Fruit fly (Drosophila melanogaster) ovary, adult (tissue): ENCODE results near the gene Traf6.
A peak's percentile ranks its signal among the peaks of the same experiment; 100 is the strongest.

ENCODE experiments used
- CG17801 ChIP-seq: fragments of 200-800 bp; optimal IDR thresholded peaks from 2 replicates; lab custom pipeline; 2019; ENCODE audit warnings: missing biosample characterization, mild to moderate bottlenecking, missing genetic modification characterization, moderate library complexity; ENCODE audit not compliant: partially characterized antibody

Gene Traf6

DNA sequence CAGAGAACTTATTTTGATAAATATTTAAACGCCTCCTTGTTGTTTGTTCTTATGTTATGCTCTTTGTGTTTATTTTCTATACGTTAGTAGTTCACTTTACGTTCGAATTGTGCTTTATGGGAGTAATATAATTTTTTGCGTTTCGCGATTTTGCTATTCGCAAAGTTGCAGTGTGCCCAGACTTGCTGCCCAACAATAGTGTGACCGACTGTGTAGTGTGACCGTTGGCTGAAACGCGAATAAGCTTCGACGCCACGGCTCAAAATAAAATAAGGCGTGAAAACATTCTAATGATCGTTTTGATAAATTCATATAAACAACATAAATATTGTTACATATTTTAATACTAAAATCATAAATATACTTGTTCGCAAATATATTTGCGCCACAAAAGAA lies 15.1 kb downstream of the Traf6 start, which contains the start of gene Smox:
Smox (minus strand) TSS at position 213 of the 396 bp plus-strand sequence.
- no peak for TF ChIP-seq CG17801 (GFP tag; lab: Kevin White, UChicago)

DNA sequence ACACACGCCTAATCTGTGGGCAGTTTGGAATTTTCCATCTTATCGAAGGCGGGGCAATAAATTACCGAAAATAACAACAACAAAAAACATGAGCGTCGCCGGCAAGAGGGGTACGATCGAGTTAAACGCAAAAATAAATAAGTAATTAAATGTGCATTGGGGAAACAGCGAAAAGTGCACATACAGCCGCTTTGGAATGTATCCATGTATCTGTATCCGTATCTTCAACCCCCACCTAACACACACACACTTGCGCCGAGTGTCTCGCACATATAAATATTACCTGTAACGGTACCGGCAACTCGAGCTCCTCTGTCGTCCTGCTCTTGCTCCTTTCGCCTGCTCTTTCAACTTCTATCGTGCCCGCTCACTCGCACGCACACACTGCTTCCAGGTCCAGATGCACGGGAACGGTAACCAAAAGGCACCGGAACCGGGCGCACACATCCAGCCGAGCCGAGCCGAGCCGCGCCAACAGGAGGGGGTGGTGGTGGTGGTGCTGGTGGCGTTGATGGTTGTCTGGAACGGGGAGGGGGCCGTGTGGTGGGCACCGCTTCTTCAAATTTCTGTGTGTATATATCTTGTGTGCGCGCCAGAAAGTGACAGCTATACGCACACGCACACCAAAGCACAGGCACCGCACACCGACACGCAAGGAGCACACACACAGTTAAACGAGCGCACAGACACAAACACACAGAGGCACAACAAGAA lies 15.7 kb downstream of the Traf6 start:
- TF ChIP-seq CG17801 (GFP tag; lab: Kevin White, UChicago): no peak

DNA sequence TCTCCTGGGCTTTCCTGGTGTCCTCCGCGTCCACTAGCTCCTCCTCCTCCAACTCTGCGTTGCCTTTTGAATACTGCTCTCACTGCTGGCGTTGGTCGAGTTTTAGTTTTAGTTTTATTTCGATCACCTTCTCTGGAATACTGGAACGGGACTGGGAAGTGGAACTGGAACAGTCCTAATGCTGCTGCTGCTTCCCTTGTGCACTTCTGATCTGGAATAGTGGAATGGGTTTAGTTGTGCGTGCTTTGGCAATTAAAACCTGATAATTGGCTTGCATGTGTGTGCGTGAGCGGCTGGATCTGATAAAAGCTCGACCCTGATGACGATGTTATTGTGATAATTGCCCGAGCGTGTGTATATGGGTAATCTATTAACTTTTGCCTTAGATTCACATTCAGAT lies 16.5 kb downstream of the Traf6 start:
- TF ChIP-seq CG17801 (GFP tag; lab: Kevin White, UChicago): no peak

DNA sequence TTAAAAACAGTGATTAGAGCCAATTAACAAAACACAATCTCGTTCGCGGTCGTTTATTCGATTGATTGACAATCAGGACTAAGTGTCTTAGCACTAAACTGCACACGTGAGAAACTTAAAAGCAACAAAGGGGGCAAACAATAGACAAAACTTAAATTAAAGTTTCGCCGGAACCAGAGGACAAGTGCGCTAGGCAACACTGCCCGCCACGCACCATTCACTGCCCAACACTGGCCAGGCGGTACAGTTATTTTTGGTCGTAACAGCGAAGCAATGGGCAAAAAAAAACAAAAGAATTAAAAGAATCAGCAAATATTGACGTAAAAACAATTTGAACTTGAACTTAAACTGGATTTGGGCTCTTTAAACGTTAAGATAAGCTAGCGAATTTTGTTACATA lies 19.9 kb downstream of the Traf6 start:
- TF ChIP-seq CG17801 (GFP tag; lab: Kevin White, UChicago): no peak

DNA sequence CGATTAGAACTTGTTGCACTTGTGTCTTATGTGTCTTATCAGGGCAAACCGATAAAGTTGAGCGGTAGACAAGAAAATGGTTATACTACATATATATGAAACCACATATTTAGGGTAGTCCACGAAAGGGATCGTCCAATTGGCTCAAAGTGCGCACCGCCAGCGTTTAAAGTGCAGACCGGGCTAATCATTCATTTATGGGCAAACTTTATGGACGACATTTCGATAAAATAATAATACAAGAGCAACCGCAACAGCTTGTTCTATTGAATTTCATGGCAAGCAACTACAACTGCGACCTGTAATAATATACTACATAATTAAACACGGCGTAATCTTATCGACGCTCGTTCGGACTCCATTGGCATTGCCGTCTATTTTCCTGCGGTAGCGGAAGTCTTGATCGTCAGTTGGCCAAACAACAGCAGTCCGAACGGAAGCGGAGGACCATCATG lies 21.7 kb downstream of the Traf6 start, which contains the start of the genes cyr and CG2120:
cyr (minus strand) TSS at position 294 of the 455 bp plus-strand sequence.
CG2120 (plus strand) TSS at position 405 of the 455 bp plus-strand sequence.
- TF ChIP-seq CG17801 (GFP tag; lab: Kevin White, UChicago): no peak

DNA sequence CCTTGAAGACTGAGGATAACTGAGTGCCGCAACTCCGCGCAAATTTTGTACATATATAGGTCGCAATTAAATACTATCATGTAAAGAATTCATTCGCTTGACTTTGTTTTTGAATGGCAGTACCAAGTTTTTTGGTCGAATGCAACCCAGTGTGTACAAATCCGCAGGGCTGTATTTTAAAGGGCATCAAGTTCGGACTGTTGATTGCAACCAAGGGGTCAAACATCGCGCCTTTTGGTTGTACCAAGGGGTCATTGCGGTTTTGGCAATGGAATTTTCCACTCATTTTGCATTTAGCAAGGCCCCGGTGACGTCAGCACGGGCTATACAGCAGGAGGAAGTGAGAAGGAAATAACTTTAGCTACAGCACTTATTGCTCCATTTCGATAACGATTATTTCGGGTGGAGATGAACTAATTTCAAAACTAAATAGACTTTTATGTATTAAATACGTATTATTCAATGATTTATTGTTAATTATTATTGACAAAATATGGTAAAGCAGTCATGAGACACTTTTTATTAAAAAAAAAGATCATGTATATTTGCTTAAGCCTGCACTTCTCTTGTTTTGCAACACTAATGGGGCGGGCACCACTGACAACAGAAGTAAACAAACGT lies 25.4 kb downstream of the Traf6 start, which contains the start of gene CG10958:
CG10958 (plus strand) TSS at position 593 of the 621 bp plus-strand sequence.
- TF ChIP-seq CG17801 (GFP tag; lab: Kevin White, UChicago): peak; percentile 69

DNA sequence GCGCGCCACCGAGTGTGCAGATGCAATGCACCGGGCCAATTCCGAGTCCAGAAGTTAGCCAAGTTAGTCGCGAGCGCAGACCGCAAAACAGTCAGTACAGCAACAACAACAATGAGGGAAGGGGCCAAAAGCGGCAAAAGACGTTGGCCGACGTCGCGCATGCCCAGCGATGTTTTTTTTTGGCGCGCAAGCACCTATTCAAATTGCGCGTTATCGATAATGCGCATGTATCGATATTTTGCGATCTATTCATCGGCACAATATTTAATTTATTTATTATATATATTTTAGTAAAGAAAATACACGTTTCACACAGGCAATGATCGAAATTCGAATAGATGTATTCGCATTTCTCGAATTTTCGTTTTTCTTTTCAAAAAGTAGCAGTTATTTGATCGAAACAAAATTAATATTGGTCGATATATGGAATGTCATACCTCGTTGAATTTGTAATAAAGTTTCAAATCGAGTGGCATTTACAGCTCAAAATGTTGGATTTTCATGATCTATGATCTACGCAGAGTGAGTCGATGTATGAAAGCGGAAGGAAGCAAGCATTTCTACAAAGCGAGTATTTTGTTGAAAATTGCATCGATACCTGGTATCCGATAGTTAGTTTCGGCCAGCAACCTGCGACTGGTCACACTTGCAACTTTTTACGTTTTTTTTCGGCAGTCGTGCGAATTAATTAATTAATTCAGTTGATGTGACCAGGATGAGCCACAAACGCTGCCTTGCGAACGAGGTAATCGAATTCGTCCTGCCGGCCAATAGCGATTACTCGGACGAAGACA lies 27.8 kb downstream of the Traf6 start, which contains the start of gene CG2116:
CG2116 (plus strand) TSS at position 609 of the 794 bp plus-strand sequence.
- peak; percentile 40 for TF ChIP-seq CG17801 (GFP tag; lab: Kevin White, UChicago)

DNA sequence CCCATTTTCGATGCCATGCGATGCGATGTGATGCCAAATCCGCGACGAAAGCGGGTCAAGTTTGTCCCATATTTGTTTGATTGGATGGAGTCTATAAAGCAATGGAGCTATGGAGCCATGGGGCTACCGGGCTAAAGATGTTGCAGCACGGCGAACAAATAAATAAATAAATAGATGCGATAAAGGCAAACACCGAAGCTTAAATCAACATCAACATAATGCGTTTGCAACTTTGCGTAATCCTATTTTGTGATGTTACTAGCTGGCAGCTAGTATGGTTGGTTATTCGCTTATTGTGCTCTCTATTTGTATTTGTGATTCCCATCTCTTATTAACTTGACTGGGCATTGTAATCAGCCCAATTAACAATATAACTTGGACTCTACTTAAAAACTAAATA lies 29.1 kb downstream of the Traf6 start:
- TF ChIP-seq CG17801 (GFP tag; lab: Kevin White, UChicago): no peak

DNA sequence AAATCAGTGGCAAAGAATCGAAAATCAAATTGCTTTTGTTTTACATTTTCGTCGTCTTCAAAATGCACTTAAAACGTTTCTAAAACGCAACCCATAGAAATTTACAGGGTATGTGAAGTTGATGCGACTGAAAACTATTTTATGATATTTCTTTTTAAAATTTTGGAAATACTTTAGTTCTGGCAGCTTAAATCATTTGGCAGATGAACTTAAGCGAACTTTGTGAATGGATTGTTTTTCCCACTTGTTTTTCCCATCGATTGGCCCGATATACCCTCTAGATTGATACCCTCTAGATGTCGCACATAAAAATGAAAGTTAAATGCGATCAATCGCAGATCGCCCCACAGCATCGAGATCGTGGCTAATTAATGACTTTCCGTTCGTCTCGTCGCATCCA lies 31.0 kb downstream of the Traf6 start:
- no peak for TF ChIP-seq CG17801 (GFP tag; lab: Kevin White, UChicago)

DNA sequence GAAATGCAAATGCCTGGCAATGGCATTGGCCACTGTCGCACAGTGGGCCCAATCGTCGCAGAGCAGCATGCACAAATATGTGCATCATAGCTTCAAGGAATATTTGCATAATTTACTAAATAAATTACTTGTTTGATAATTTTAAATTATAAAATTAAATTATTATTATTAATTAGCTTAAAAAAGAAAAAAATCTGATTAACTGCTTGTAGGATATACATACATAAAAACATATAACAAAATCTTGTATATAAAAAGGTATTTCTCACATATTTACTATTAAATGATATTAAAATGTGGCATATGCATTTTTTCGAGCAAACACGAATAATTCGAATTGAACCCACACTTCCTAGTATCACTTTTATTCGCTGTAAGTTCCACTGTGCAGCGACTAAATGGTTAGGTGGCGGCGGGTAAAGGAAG lies 31.9 kb downstream of the Traf6 start:
- TF ChIP-seq CG17801 (GFP tag; lab: Kevin White, UChicago): no peak

DNA sequence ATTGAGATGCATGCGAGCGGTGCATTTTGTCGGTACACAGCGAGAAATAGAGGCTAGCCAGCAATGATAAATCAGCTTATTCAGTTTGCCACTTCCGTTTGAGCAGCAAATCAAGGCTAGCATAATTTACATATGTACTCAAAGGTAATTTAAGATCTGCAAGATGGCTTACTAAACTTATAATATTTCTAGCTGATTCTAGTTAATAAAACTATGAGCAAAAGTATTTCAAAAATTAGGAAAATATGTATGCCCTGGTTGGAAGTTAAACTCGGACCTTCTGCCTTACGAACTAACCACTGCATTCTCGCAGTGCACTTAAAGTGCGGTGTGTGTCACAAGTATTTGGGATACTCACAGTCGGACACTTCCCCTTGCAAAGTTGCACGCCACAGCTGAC lies 34.4 kb downstream of the Traf6 start:
- no peak for TF ChIP-seq CG17801 (GFP tag; lab: Kevin White, UChicago)

DNA sequence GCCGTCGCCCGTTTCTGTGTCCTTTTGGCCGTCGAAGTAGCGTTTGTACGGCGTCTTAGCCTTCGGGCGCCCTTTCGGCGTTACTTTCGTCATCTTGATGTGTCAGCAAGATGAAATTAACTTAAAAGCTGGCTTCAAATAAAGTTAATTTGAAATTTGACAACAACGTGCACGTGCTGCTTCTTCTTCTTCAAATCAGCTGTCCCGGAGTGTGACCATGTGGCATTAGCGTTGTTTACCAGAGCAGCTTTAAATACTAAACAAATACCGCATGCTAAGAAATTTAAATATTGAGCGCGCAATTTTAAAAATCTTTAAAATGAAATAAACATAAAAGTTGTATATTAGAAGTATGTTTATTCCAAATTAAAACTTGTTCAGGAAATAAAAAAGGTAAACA lies 36.2 kb downstream of the Traf6 start, which contains the start of gene CG2260:
CG2260 (minus strand) TSS at position 209 of the 400 bp plus-strand sequence.
- TF ChIP-seq CG17801 (GFP tag; lab: Kevin White, UChicago): peak; percentile 19

DNA sequence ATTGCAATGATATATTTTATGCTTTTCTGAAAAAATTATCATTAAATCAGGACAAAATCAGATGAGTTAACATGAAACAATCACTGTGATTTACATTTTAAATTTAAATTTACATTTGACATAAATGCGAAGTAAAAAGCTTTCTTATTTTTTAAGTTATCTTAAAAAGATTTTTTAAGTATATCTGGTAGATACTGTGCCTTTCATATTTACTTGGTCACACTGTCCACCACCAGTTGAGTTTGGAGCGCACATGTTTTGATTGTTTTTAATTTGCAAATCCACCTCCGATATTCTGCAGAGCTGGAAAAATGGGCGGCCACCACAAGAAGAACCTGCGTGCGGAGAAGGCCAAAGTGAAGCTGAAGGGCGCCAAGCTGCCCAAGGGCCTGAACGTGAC lies 40.4 kb downstream of the Traf6 start, which contains the start of gene CG1575:
CG1575 (plus strand) TSS at position 200 of the 400 bp plus-strand sequence.
- TF ChIP-seq CG17801 (GFP tag; lab: Kevin White, UChicago): no peak

DNA sequence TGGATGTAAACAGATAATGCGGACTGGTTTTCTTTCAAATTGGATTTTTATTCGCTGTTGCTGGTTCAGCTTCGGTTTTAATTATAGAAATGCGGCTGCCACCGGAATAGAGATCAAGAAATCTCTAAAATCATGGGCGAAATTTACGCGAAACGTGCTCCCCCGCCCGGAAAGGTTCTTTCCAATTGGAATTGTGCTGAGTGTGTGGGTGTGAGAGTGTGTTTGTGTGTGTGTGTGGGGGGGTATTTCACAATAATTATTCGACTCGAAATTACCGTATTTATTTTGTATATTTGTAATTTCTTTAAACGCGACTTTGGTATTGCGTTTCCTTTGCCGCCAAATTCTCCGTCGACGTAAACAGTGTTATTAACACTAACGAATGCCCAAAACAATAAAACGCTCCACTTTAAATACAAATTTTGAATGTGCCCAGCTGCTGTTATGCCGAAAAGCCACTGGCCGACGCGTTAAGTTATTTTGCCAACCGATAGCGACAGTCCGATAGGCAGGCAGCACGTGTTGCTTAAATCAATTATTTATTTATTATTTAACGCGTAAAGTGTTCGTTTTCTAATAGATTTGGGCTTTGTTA lies 41.4 kb downstream of the Traf6 start, which contains the start of gene Gclc:
Gclc (minus strand) TSS at position 431 of the 595 bp plus-strand sequence.
- TF ChIP-seq CG17801 (GFP tag; lab: Kevin White, UChicago): no peak
